Fruit fly (Drosophila melanogaster): Measurements from ENCODE around the gene Tm2.
A peak's percentile ranks its signal among the peaks of the same experiment; 100 is the strongest.

The Tm2 gene

dm6 chr3R:15332994-15333393, 23.0 kb downstream of the Tm2 start, which contains the start of the genes Fkbp39 and Cyfip (continued):
- TF ChIP-seq Meics (GFP tag; optimal IDR thresholded peaks at IDR 0.05) = peak; percentile 36
- peak; percentile 65 for TF ChIP-seq stwl (tag; optimal IDR thresholded peaks at IDR 0.05)
- TF ChIP-seq CG1647 (GFP tag; optimal IDR thresholded peaks at IDR 0.05) = peak; percentile 29
- peak; percentile 20 for TF ChIP-seq CG9817 (tag; optimal IDR thresholded peaks at IDR 0.05)
- TF ChIP-seq pnt (GFP tag; optimal IDR thresholded peaks at IDR 0.05) = no peak
- no peak for TF ChIP-seq ATbp (GFP tag; optimal IDR thresholded peaks at IDR 0.05)
- TF ChIP-seq tx (GFP tag; optimal IDR thresholded peaks at IDR 0.05) = peak; percentile 59
- TF ChIP-seq ham (GFP tag; IDR thresholded peaks at IDR 0.05) = no peak
- TF ChIP-seq CG12769 (tag; optimal IDR thresholded peaks at IDR 0.05) = no peak
- no peak for TF ChIP-seq Trl (optimal IDR thresholded peaks at IDR 0.05)
- peak; percentile 74 for TF ChIP-seq Trl (GFP tag; optimal IDR thresholded peaks at IDR 0.05)
- TF ChIP-seq dysf (GFP tag; IDR thresholded peaks at IDR 0.05) = 0 out of 3 replicates have a peak, but pooled peaks have one; percentile 21
- no peak for TF ChIP-seq CG4328 (GFP tag; optimal IDR thresholded peaks at IDR 0.05)
- peak; percentile 71 for TF ChIP-seq her (GFP tag; optimal IDR thresholded peaks at IDR 0.05)
- TF ChIP-seq CG33557 (GFP tag; optimal IDR thresholded peaks at IDR 0.05) = no peak
- peak; percentile 52 for TF ChIP-seq CG9876 (GFP tag; optimal IDR thresholded peaks at IDR 0.05)
- TF ChIP-seq bigmax (GFP tag; optimal IDR thresholded peaks at IDR 0.05) = peak; percentile 26
- peak; percentile 73 for TF ChIP-seq ftz-f1 (GFP tag; optimal IDR thresholded peaks at IDR 0.05)
- peak; percentile 18 for TF ChIP-seq CG3995 (GFP tag; optimal IDR thresholded peaks at IDR 0.05)
- TF ChIP-seq Elba2 (GFP tag; optimal IDR thresholded peaks at IDR 0.05) = peak; percentile 35
- no peak for TF ChIP-seq Tbp (GFP tag; optimal IDR thresholded peaks at IDR 0.05)
- no peak for TF ChIP-seq CG8281 (tag; optimal IDR thresholded peaks at IDR 0.05)
- TF ChIP-seq CG11560 (tag; IDR thresholded peaks at IDR 0.05) = peak; percentile 74; the same call in 2 of the 3 replicates
- no peak for TF ChIP-seq Drgx (GFP tag; IDR thresholded peaks at IDR 0.05)
- TF ChIP-seq CG33213 (GFP tag; optimal IDR thresholded peaks at IDR 0.05) = peak; percentile 70
- no peak for TF ChIP-seq CG1602 (GFP tag; optimal IDR thresholded peaks at IDR 0.05)
- TF ChIP-seq NFAT (GFP tag; IDR thresholded peaks at IDR 0.05) = peak; percentile 41; the same call in 1 of the 2 replicates
- TF ChIP-seq CG17385 (GFP tag; optimal IDR thresholded peaks at IDR 0.05) = no peak
- peak; percentile 54; the same call in 1 of the 2 replicates for TF ChIP-seq sna (GFP tag; IDR thresholded peaks at IDR 0.05; ENCODE audit: partially characterized antibody)
- TF ChIP-seq jigr1 (GFP tag; IDR thresholded peaks at IDR 0.05) = no peak
- TF ChIP-seq yki (optimal IDR thresholded peaks at IDR 0.05) = no peak
- TF ChIP-seq Poxn (GFP tag; IDR thresholded peaks at IDR 0.05) = no peak
- peak; percentile 49 for TF ChIP-seq shn (GFP tag; optimal IDR thresholded peaks at IDR 0.05)
- no peak for TF ChIP-seq Deaf1 (tag; optimal IDR thresholded peaks at IDR 0.05)
- peak; percentile 81 for TF ChIP-seq sob (GFP tag; IDR thresholded peaks at IDR 0.05)
- TF ChIP-seq CTCF (GFP tag; optimal IDR thresholded peaks at IDR 0.05) = peak; percentile 34
- TF ChIP-seq CG11085 (GFP tag; IDR thresholded peaks at IDR 0.05) = no peak
- TF ChIP-seq wek (GFP tag; optimal IDR thresholded peaks at IDR 0.05) = no peak
- TF ChIP-seq CG10431 (GFP tag; optimal IDR thresholded peaks at IDR 0.05) = no peak
- TF ChIP-seq CG15073 (GFP tag; optimal IDR thresholded peaks at IDR 0.05) = no peak
- no peak for TF ChIP-seq usp (GFP tag; optimal IDR thresholded peaks at IDR 0.05)
- TF ChIP-seq ac (GFP tag; optimal IDR thresholded peaks at IDR 0.05) = no peak
- TF ChIP-seq CG12155 (GFP tag; optimal IDR thresholded peaks at IDR 0.05) = peak; percentile 55
- TF ChIP-seq Ada2b (GFP tag; IDR thresholded peaks at IDR 0.05) = no peak
- no peak for TF ChIP-seq oc (tag; optimal IDR thresholded peaks at IDR 0.05)
- no peak for TF ChIP-seq CG18764 (GFP tag; optimal IDR thresholded peaks at IDR 0.05)
- TF ChIP-seq bbx (GFP tag; IDR thresholded peaks at IDR 0.05; ENCODE audit: partially characterized antibody) = peak; percentile 75
- TF ChIP-seq CG16813 (GFP tag; IDR thresholded peaks at IDR 0.05; ENCODE audit: partially characterized antibody) = peak; percentile 74
- no peak for TF ChIP-seq C15 (GFP tag; IDR thresholded peaks at IDR 0.05)
- TF ChIP-seq Oli (tag; optimal IDR thresholded peaks at IDR 0.05) = no peak
- TF ChIP-seq chif (GFP tag; optimal IDR thresholded peaks at IDR 0.05) = peak in 1 of 2 experiments; percentile 36
- TF ChIP-seq sisA (GFP tag; IDR thresholded peaks at IDR 0.05) = no peak; the same call in 1 of the 2 replicates
- TF ChIP-seq CG7786 (GFP tag; optimal IDR thresholded peaks at IDR 0.05) = peak; percentile 34
- no peak for TF ChIP-seq klu (GFP tag; IDR thresholded peaks at IDR 0.05)
